Fruit fly (Drosophila melanogaster): ENCODE data around the gene mRpL2.

The mRpL2 gene

DNA sequence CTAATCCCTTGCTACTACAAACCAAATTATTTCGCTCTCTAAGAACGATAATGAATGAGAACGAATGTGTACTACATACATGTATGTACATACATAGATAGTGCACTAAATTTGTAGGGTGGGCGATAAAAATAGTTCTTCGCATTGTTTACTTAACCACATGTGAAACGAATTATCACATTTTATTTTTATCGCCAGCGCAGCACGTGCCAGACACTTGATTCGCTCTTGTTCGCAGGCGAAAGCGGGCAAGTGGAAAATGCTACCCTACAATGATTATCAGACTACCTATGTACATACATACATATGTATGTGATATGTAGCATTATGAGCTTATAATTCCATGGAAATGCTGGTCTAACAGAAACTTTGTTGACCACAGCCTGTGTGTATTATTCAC lies 34.8 kb upstream of the mRpL2 start (continued):
- peak; percentile 80 for TF ChIP-seq twi (tag; optimal IDR thresholded peaks at IDR 0.05)
- peak; percentile 0 for TF ChIP-seq grau (tag; optimal IDR thresholded peaks at IDR 0.05)
- 0 out of 3 replicates have a peak, but pooled peaks have one; percentile 30 for TF ChIP-seq CG34422 (GFP tag; IDR thresholded peaks at IDR 0.05)
- peak; percentile 43 for TF ChIP-seq Fer1 (GFP tag; optimal IDR thresholded peaks at IDR 0.05)
- peak; percentile 74 for TF ChIP-seq D19B (GFP tag; optimal IDR thresholded peaks at IDR 0.05)
- TF ChIP-seq Asciz (GFP tag; optimal IDR thresholded peaks at IDR 0.05), result peak; percentile 26
- TF ChIP-seq CG6854 (GFP tag; optimal IDR thresholded peaks at IDR 0.05), result no peak
- no peak for TF ChIP-seq CG6272 (GFP tag; IDR thresholded peaks at IDR 0.05)
- TF ChIP-seq cg (GFP tag; optimal IDR thresholded peaks at IDR 0.05), result peak; percentile 46
- peak; percentile 29 for TF ChIP-seq dm (GFP tag; optimal IDR thresholded peaks at IDR 0.05)
- TF ChIP-seq Dfd (GFP tag; optimal IDR thresholded peaks at IDR 0.05), result no peak
- no peak for TF ChIP-seq CG13775 (GFP tag; optimal IDR thresholded peaks at IDR 0.05)
- TF ChIP-seq ara (GFP tag; IDR thresholded peaks at IDR 0.05), result no peak
- no peak for TF ChIP-seq CG18011 (GFP tag; optimal IDR thresholded peaks at IDR 0.05)
- TF ChIP-seq en (GFP tag; optimal IDR thresholded peaks at IDR 0.05), result no peak
- TF ChIP-seq pfk (GFP tag; optimal IDR thresholded peaks at IDR 0.05), result no peak
- TF ChIP-seq CG15514 (GFP tag; optimal IDR thresholded peaks at IDR 0.05), result peak; percentile 27
- peak; percentile 92 for TF ChIP-seq sug (tag; optimal IDR thresholded peaks at IDR 0.05)
- TF ChIP-seq dysf (GFP tag; IDR thresholded peaks at IDR 0.05), result no peak
- no peak for TF ChIP-seq dati (GFP tag; IDR thresholded peaks at IDR 0.05)
- no peak for TF ChIP-seq eyg (GFP tag; optimal IDR thresholded peaks at IDR 0.05)
- no peak for TF ChIP-seq ERR (GFP tag; optimal IDR thresholded peaks at IDR 0.05)
- TF ChIP-seq zen (tag; optimal IDR thresholded peaks at IDR 0.05), result no peak
- no peak for TF ChIP-seq CG2712 (tag; optimal IDR thresholded peaks at IDR 0.05)
- TF ChIP-seq chinmo (GFP tag; IDR thresholded peaks at IDR 0.05; ENCODE audit: partially characterized antibody), result 0 out of 4 replicates have a peak, but pooled peaks have one; percentile 46
- no peak for TF ChIP-seq pzg (GFP tag; optimal IDR thresholded peaks at IDR 0.05)
- TF ChIP-seq Med (GFP tag), result peak; percentile 54
- peak; percentile 35 for TF ChIP-seq CG7987 (GFP tag; optimal IDR thresholded peaks at IDR 0.05)
- no peak for TF ChIP-seq zfh1 (GFP tag; IDR thresholded peaks at IDR 0.05)
- TF ChIP-seq bigmax (GFP tag; optimal IDR thresholded peaks at IDR 0.05), result peak; percentile 63
- peak; percentile 84 for TF ChIP-seq kah (GFP tag; optimal IDR thresholded peaks at IDR 0.05)
- TF ChIP-seq nau (GFP tag; optimal IDR thresholded peaks at IDR 0.05), result no peak
- TF ChIP-seq exex (tag; optimal IDR thresholded peaks at IDR 0.05), result peak; percentile 54
- TF ChIP-seq CG3726 (GFP tag; IDR thresholded peaks at IDR 0.05), result no peak
- peak; percentile 12 for TF ChIP-seq ATbp (GFP tag; optimal IDR thresholded peaks at IDR 0.05)
- peak; percentile 99 for TF ChIP-seq Hey (tag; optimal IDR thresholded peaks at IDR 0.05)
- peak; percentile 9 for TF ChIP-seq CG13296 (GFP tag; optimal IDR thresholded peaks at IDR 0.05)
- peak; percentile 28 for TF ChIP-seq wek (GFP tag; optimal IDR thresholded peaks at IDR 0.05)
- peak; percentile 50 for TF ChIP-seq CG12071 (GFP tag; optimal IDR thresholded peaks at IDR 0.05)
- TF ChIP-seq CG32772 (GFP tag; IDR thresholded peaks at IDR 0.05), result no peak
- TF ChIP-seq sd (tag; optimal IDR thresholded peaks at IDR 0.05), result peak; percentile 75
- peak; percentile 59 for TF ChIP-seq sens (GFP tag)
- peak in 1 of 2 experiments; percentile 26 for TF ChIP-seq eve (GFP tag; optimal IDR thresholded peaks at IDR 0.05)
- TF ChIP-seq CG7357 (GFP tag; IDR thresholded peaks at IDR 0.05), result no peak
- TF ChIP-seq CG3838 (GFP tag; optimal IDR thresholded peaks at IDR 0.05), result no peak
- peak; percentile 4 for TF ChIP-seq CG2678 (tag; optimal IDR thresholded peaks at IDR 0.05)
- TF ChIP-seq MTF-1 (GFP tag; optimal IDR thresholded peaks at IDR 0.05; ENCODE audit: borderline replicate concordance), result no peak
- TF ChIP-seq CG14667 (GFP tag; IDR thresholded peaks at IDR 0.05), result no peak
- no peak for TF ChIP-seq gfzf (GFP tag; optimal IDR thresholded peaks at IDR 0.05)
- peak; percentile 98 for TF ChIP-seq cwo (GFP tag; optimal IDR thresholded peaks at IDR 0.05)

Measured in whole organism, embryonic.